Worm (Caenorhabditis elegans) whole organism, young adult: Measurements from ENCODE around the gene act-3.

Experiments used
- B0261.1 ChIP-seq: sonication (generic microtip); optimal IDR thresholded peaks from 2 replicates; lab custom pipeline; 2016; ENCODE audit warnings: mild to moderate bottlenecking, missing genetic modification characterization, moderate library complexity, missing compliant biosample characterization
- B0336.3 ChIP-seq: fragments of 200-800 bp; sonication (Bioruptor generic); IDR thresholded peaks from 2 replicates; pipeline ENCODE4 v1.3.6; 2022; ENCODE audit warnings: missing genetic modification characterization, missing compliant biosample characterization
- C06A6.2 ChIP-seq: fragments of 200-800 bp; sonication (Bioruptor generic); conservative IDR thresholded peaks from 2 replicates; pipeline ENCODE4 v1.3.6; 2022; ENCODE audit warnings: missing genetic modification characterization, missing compliant biosample characterization
- C17E4.6 ChIP-seq: fragments of 200-800 bp; sonication (Bioruptor generic); IDR thresholded peaks from 2 replicates; pipeline ENCODE4 v1.3.6; 2022; ENCODE audit warnings: missing genetic modification reagents, missing genetic modification characterization, missing compliant biosample characterization
- F22D6.2 ChIP-seq: sonication (generic microtip); optimal IDR thresholded peaks from 2 replicates; lab custom pipeline; 2016; ENCODE audit warnings: mild to moderate bottlenecking, missing genetic modification characterization, missing compliant biosample characterization
- F23B12.7 ChIP-seq: sonication (generic microtip); optimal IDR thresholded peaks from 2 replicates; lab custom pipeline; 2017; ENCODE audit warnings: missing genetic modification characterization, mild to moderate bottlenecking, missing compliant biosample characterization, antibody characterized with exemption, moderate library complexity; ENCODE audit not compliant: insufficient read depth
- F57A8.1 ChIP-seq: fragments of 200-800 bp; sonication (Bioruptor generic); optimal IDR thresholded peaks from 2 replicates; lab custom pipeline; 2018; ENCODE audit warnings: mild to moderate bottlenecking, missing genetic modification characterization, moderate library complexity, missing compliant biosample characterization
- F57C9.4 ChIP-seq: sonication (generic microtip); optimal IDR thresholded peaks from 2 replicates; lab custom pipeline; 2017; ENCODE audit warnings: mild to moderate bottlenecking, missing genetic modification characterization, missing compliant biosample characterization
- Y53F4B.3 ChIP-seq: fragments of 200-800 bp; sonication (Bioruptor generic); IDR thresholded peaks from 2 replicates; pipeline ENCODE4 v1.3.6; 2022; ENCODE audit warnings: missing genetic modification reagents, missing genetic modification characterization, missing compliant biosample characterization
- Y53G8AR.9 ChIP-seq: fragments of 200-800 bp; sonication (Bioruptor generic); conservative IDR thresholded peaks from 2 replicates; pipeline ENCODE4 v1.3.6; 2022; ENCODE audit warnings: missing genetic modification reagents, missing genetic modification characterization, missing compliant biosample characterization
- ZK185.1 ChIP-seq: sonication (generic microtip); optimal IDR thresholded peaks from 2 replicates; lab custom pipeline; 2016; ENCODE audit warnings: mild to moderate bottlenecking, missing genetic modification characterization, missing compliant biosample characterization; ENCODE audit not compliant: poor library complexity, severe bottlenecking
- akir-1 ChIP-seq: fragments of 200-800 bp; sonication (Bioruptor generic); optimal IDR thresholded peaks from 2 replicates; lab custom pipeline; 2018; ENCODE audit warnings: mild to moderate bottlenecking, missing genetic modification characterization, moderate library complexity, missing compliant biosample characterization
- ama-1 ChIP-seq, 3 experiments: fragments of 150-350 bp in 1 of 3; sonication (generic microtip) in 2 of 3; optimal IDR thresholded peaks; 2 replicates each; lab custom pipeline; 2014 to 2018; ENCODE audit warnings: missing biosample characterization in 2 of 3, missing genetic modification characterization in 2 of 3, missing genetic modification reagents in 2 of 3
- aptf-2 ChIP-seq: fragments of 200-800 bp; sonication (Bioruptor generic); conservative IDR thresholded peaks from 2 replicates; pipeline ENCODE4 v1.3.6; 2022; ENCODE audit warnings: missing genetic modification reagents, missing genetic modification characterization, missing compliant biosample characterization
- aptf-3 ChIP-seq: fragments of 200-800 bp; sonication (Bioruptor generic); IDR thresholded peaks from 2 replicates; pipeline ENCODE4 v1.3.6; 2022; ENCODE audit warnings: missing genetic modification characterization, missing compliant biosample characterization
- athp-1 ChIP-seq: sonication (generic microtip); optimal IDR thresholded peaks from 2 replicates; lab custom pipeline; 2017; ENCODE audit warnings: mild to moderate bottlenecking, missing genetic modification characterization, missing compliant biosample characterization
- attf-6 ChIP-seq: fragments of 200-800 bp; sonication (Bioruptor generic); IDR thresholded peaks from 2 replicates; pipeline ENCODE4 v1.3.6; 2022; ENCODE audit warnings: missing genetic modification reagents, missing genetic modification characterization, missing compliant biosample characterization
- bed-1 ChIP-seq: fragments of 200-800 bp; sonication (Bioruptor generic); IDR thresholded peaks from 2 replicates; pipeline ENCODE4 v1.3.6; 2022; ENCODE audit warnings: missing genetic modification reagents, missing genetic modification characterization, missing compliant biosample characterization
- ceh-100 ChIP-seq: fragments of 200-800 bp; sonication (Bioruptor generic); IDR thresholded peaks from 2 replicates; pipeline ENCODE4 v1.3.6; 2022; ENCODE audit warnings: missing genetic modification reagents, missing genetic modification characterization, missing compliant biosample characterization
- ceh-79 ChIP-seq: sonication (generic microtip); optimal IDR thresholded peaks from 2 replicates; lab custom pipeline; 2017; ENCODE audit warnings: mild to moderate bottlenecking, missing genetic modification characterization, missing compliant biosample characterization
- ceh-91 ChIP-seq: fragments of 200-800 bp; sonication (Bioruptor generic); IDR thresholded peaks from 2 replicates; pipeline ENCODE4 v1.3.6; 2022; ENCODE audit warnings: missing genetic modification reagents, missing genetic modification characterization, missing compliant biosample characterization
- chd-7 ChIP-seq: sonication (generic microtip); optimal IDR thresholded peaks from 2 replicates; lab custom pipeline; 2016; ENCODE audit warnings: mild to moderate bottlenecking, missing genetic modification characterization, moderate library complexity, missing compliant biosample characterization
- dpff-1 ChIP-seq: sonication (generic microtip); optimal IDR thresholded peaks from 2 replicates; lab custom pipeline; 2017; ENCODE audit warnings: mild to moderate bottlenecking, missing genetic modification characterization, missing compliant biosample characterization
- him-1 ChIP-seq: sonication (generic microtip); optimal IDR thresholded peaks from 2 replicates; lab custom pipeline; 2016; ENCODE audit warnings: missing genotype, missing genetic modification reagents, missing genetic modification characterization, missing compliant biosample characterization
- hsf-1 ChIP-seq: fragments of 200-800 bp; sonication (Bioruptor generic); IDR thresholded peaks from 2 replicates; pipeline ENCODE4 v1.3.6; 2022; ENCODE audit warnings: missing genetic modification reagents, missing genetic modification characterization, missing compliant biosample characterization
- let-526 ChIP-seq: fragments of 200-800 bp; sonication (Bioruptor generic); IDR thresholded peaks from 2 replicates; pipeline ENCODE4 v1.3.6; 2022; ENCODE audit warnings: missing genetic modification reagents, missing genetic modification characterization, missing compliant biosample characterization
- lin-26 ChIP-seq: fragments of 200-800 bp; sonication (Bioruptor generic); IDR thresholded peaks from 2 replicates; pipeline ENCODE4 v1.3.6; 2022; ENCODE audit warnings: missing genetic modification reagents, missing genetic modification characterization, missing compliant biosample characterization
- lin-54 ChIP-seq: fragments of 200-800 bp; sonication (Bioruptor generic); optimal IDR thresholded peaks from 2 replicates; lab custom pipeline; 2018; ENCODE audit warnings: mild to moderate bottlenecking, missing genetic modification characterization, missing compliant biosample characterization
- lir-1 ChIP-seq: fragments of 200-800 bp; sonication (Bioruptor generic); conservative IDR thresholded peaks from 2 replicates; pipeline ENCODE4 v1.3.6; 2022; ENCODE audit warnings: missing genetic modification reagents, missing genetic modification characterization, missing compliant biosample characterization
- lsl-1 ChIP-seq: fragments of 200-800 bp; sonication (Bioruptor generic); optimal IDR thresholded peaks from 2 replicates; lab custom pipeline; 2018; ENCODE audit warnings: mild to moderate bottlenecking, missing genetic modification characterization, moderate library complexity, missing compliant biosample characterization
- lsy-27 ChIP-seq: sonication (generic microtip); optimal IDR thresholded peaks from 2 replicates; lab custom pipeline; 2017; ENCODE audit warnings: missing genetic modification characterization, mild to moderate bottlenecking, missing compliant biosample characterization, antibody characterized with exemption, missing genotype, borderline replicate concordance; ENCODE audit not compliant: insufficient read depth
- madf-10 ChIP-seq: sonication (generic microtip); optimal IDR thresholded peaks from 2 replicates; lab custom pipeline; 2016; ENCODE audit warnings: mild to moderate bottlenecking, missing genetic modification characterization, missing compliant biosample characterization
- madf-6 ChIP-seq: fragments of 200-800 bp; sonication (Bioruptor generic); IDR thresholded peaks from 2 replicates; pipeline ENCODE4 v1.3.6; 2022; ENCODE audit warnings: missing genetic modification reagents, missing genetic modification characterization, missing compliant biosample characterization
- mcd-1 ChIP-seq: fragments of 200-800 bp; sonication (Bioruptor generic); IDR thresholded peaks from 2 replicates; pipeline ENCODE4 v1.3.6; 2022; ENCODE audit warnings: missing genetic modification reagents, missing genetic modification characterization, missing compliant biosample characterization
- mes-4 ChIP-seq: sonication (generic microtip); optimal IDR thresholded peaks from 2 replicates; lab custom pipeline; 2016; ENCODE audit warnings: missing genotype, missing genetic modification characterization, missing compliant biosample characterization
- nfya-2 ChIP-seq: fragments of 200-800 bp; sonication (Bioruptor generic); IDR thresholded peaks from 2 replicates; pipeline ENCODE4 v1.3.6; 2022; ENCODE audit warnings: missing genetic modification reagents, missing genetic modification characterization, missing compliant biosample characterization
- nhr-120 ChIP-seq: fragments of 200-800 bp; sonication (Bioruptor generic); IDR thresholded peaks from 2 replicates; pipeline ENCODE4 v1.3.6; 2022; ENCODE audit warnings: missing genetic modification characterization, missing compliant biosample characterization
- nhr-80 ChIP-seq: sonication (generic microtip); optimal IDR thresholded peaks from 2 replicates; lab custom pipeline; 2016; ENCODE audit warnings: missing genetic modification characterization, missing compliant biosample characterization
- nhr-90 ChIP-seq: sonication (generic microtip); optimal IDR thresholded peaks from 2 replicates; lab custom pipeline; 2016; ENCODE audit warnings: missing genotype, mild to moderate bottlenecking, missing genetic modification characterization, missing compliant biosample characterization
- rec-8 ChIP-seq, 2 experiments: sonication (generic microtip); optimal IDR thresholded peaks; 2 replicates each; lab custom pipeline; 2016; ENCODE audit warnings: mild to moderate bottlenecking in 2 of 2, missing genetic modification characterization in 2 of 2, missing genetic modification reagents in 2 of 2, missing genotype in 2 of 2, missing biosample characterization in 1 of 2, missing compliant biosample characterization in 1 of 2, moderate library complexity in 1 of 2
- rpc-1 ChIP-seq, 2 experiments: fragments of 150-350 bp in 1 of 2; sonication (generic microtip) in 1 of 2; optimal IDR thresholded peaks; 2 replicates each; lab custom pipeline; 2014 to 2018; ENCODE audit warnings: missing biosample characterization in 1 of 2, missing genetic modification characterization in 1 of 2, missing genetic modification reagents in 1 of 2, missing genotype in 1 of 2
- snpc-4 ChIP-seq, 5 experiments: fragments of 150-350 bp in 1 of 5; sonication (generic microtip) in 4 of 5; optimal IDR thresholded peaks; 2 replicates each; lab custom pipeline; 2014 to 2018; ENCODE audit warnings: missing genetic modification characterization in 5 of 5, missing biosample characterization in 3 of 5, antibody characterized with exemption in 2 of 5, mild to moderate bottlenecking in 2 of 5, missing compliant biosample characterization in 2 of 5, missing genotype in 2 of 5, moderate library complexity in 2 of 5, missing genetic modification reagents in 1 of 5
- sptf-2 ChIP-seq: fragments of 200-800 bp; sonication (Bioruptor generic); optimal IDR thresholded peaks from 2 replicates; lab custom pipeline; 2018; ENCODE audit warnings: mild to moderate bottlenecking, missing genetic modification characterization, missing compliant biosample characterization
- unc-130 ChIP-seq: sonication (generic microtip); optimal IDR thresholded peaks from 2 replicates; lab custom pipeline; 2016; ENCODE audit warnings: missing genetic modification reagents, missing genetic modification characterization, missing compliant biosample characterization
- unc-62 ChIP-seq: fragments of 150-350 bp; optimal IDR thresholded peaks from 2 replicates; lab custom pipeline; 2014; ENCODE audit warnings: missing biosample characterization, missing genetic modification reagents, missing genetic modification characterization
- ztf-25 ChIP-seq: fragments of 200-800 bp; sonication (Bioruptor generic); IDR thresholded peaks from 2 replicates; pipeline ENCODE4 v1.3.6; 2022; ENCODE audit warnings: missing genetic modification reagents, missing genetic modification characterization, missing compliant biosample characterization
- ztf-28 ChIP-seq: fragments of 200-800 bp; sonication (Bioruptor generic); IDR thresholded peaks from 2 replicates; pipeline ENCODE4 v1.3.6; 2022; ENCODE audit warnings: missing genetic modification reagents, missing genetic modification characterization, missing compliant biosample characterization

act-3 gene

ce11 chrV:11122466-11122865 lies 48.2 kb upstream of the act-3 start, which contains the start of gene mboa-2:
TSS of gene mboa-2 (minus strand) at chrV:11122493.
- no peak for TF ChIP-seq athp-1
- TF ChIP-seq ceh-79 (tag; lab: Kevin White, UChicago): no peak
- TF ChIP-seq bed-1 (GFP tag; lab: Robert Waterston, UW): no peak
- peak; percentile 38 for TF ChIP-seq nhr-80 (tag; lab: Kevin White, UChicago)
- TF ChIP-seq chd-7 (tag; lab: Kevin White, UChicago): no peak
- TF ChIP-seq dpff-1 (tag; lab: Kevin White, UChicago): peak; percentile 45
- no peak for TF ChIP-seq lsl-1 (GFP tag; lab: Kevin White, UChicago)
- no peak; the same call in 1 of the 2 replicates for TF ChIP-seq mcd-1
- no peak for TF ChIP-seq ztf-25 (GFP tag; lab: Robert Waterston, UW)
- 0 out of 2 replicates have a peak, but pooled peaks have one; percentile 45 for TF ChIP-seq nfya-2 (GFP tag; lab: Robert Waterston, UW)
- no peak for TF ChIP-seq lsy-27 (tag; lab: Kevin White, UChicago)
- TF ChIP-seq C17E4.6 (GFP tag; lab: Robert Waterston, UW): no peak
- peak; percentile 58; the same call in 1 of the 2 replicates for TF ChIP-seq attf-6 (GFP tag; lab: Robert Waterston, UW)
- no peak for TF ChIP-seq lir-1
- no peak for TF ChIP-seq ceh-91
- TF ChIP-seq ztf-28 (GFP tag; lab: Robert Waterston, UW): no peak
- TF ChIP-seq F22D6.2: no peak
- 0 out of 2 replicates have a peak, but pooled peaks have one; percentile 47 for TF ChIP-seq hsf-1
- TF ChIP-seq aptf-2 (GFP tag; lab: Robert Waterston, UW): no peak
- no peak for TF ChIP-seq unc-62
- peak; percentile 73 for TF ChIP-seq B0336.3 (GFP tag; lab: Robert Waterston, UW)
- TF ChIP-seq Y53G8AR.9: peak; percentile 72
- no peak for TF ChIP-seq sptf-2 (GFP tag; lab: Kevin White, UChicago)
- TF ChIP-seq ceh-100 (GFP tag; lab: Robert Waterston, UW): no peak
- no peak for TF ChIP-seq lin-26 (GFP tag; lab: Robert Waterston, UW)
- no peak for TF ChIP-seq F57A8.1
- no peak for TF ChIP-seq unc-130
- TF ChIP-seq lin-54 (GFP tag; lab: Kevin White, UChicago): peak; percentile 1
- no peak for TF ChIP-seq B0261.1 (tag; lab: Kevin White, UChicago)
- no peak for TF ChIP-seq F23B12.7 (tag; lab: Kevin White, UChicago)
- no peak for TF ChIP-seq ama-1 (optimal IDR thresholded peaks at IDR 0.05; lab: Kevin White, UChicago)
- peak in 1 of 2 experiments; percentile 48 for TF ChIP-seq ama-1 (GFP tag; optimal IDR thresholded peaks at IDR 0.05; lab: Kevin White, UChicago)
- no peak for TF ChIP-seq nhr-90 (tag; lab: Kevin White, UChicago)
- TF ChIP-seq mes-4 (tag; lab: Kevin White, UChicago): no peak
- TF ChIP-seq nhr-120 (GFP tag; lab: Robert Waterston, UW): no peak
- no peak for TF ChIP-seq F57C9.4 (tag; lab: Kevin White, UChicago)
- peak; percentile 5 for TF ChIP-seq ZK185.1 (tag; lab: Kevin White, UChicago)
- TF ChIP-seq him-1 (tag; lab: Kevin White, UChicago): no peak
- TF ChIP-seq rec-8 (tag; optimal IDR thresholded peaks at IDR 0.05; lab: Kevin White, UChicago): no peak
- TF ChIP-seq C06A6.2: no peak
- peak; percentile 20; the same call in 1 of the 2 replicates for TF ChIP-seq madf-6
- TF ChIP-seq Y53F4B.3 (GFP tag; lab: Robert Waterston, UW): no peak
- peak; percentile 9 for TF ChIP-seq madf-10
- TF ChIP-seq snpc-4 (GFP tag; optimal IDR thresholded peaks at IDR 0.05; lab: Kevin White, UChicago): no peak
- TF ChIP-seq snpc-4 (tag; optimal IDR thresholded peaks at IDR 0.05; lab: Kevin White, UChicago): peak in 2 of 4 experiments; percentile 49 to 63
- no peak for TF ChIP-seq akir-1 (GFP tag; lab: Kevin White, UChicago)
- TF ChIP-seq let-526 (GFP tag; lab: Robert Waterston, UW): no peak
- TF ChIP-seq aptf-3 (GFP tag; lab: Robert Waterston, UW): no peak
- no peak for TF ChIP-seq rpc-1 (optimal IDR thresholded peaks at IDR 0.05; lab: Kevin White, UChicago)
- no peak for TF ChIP-seq rpc-1 (tag; optimal IDR thresholded peaks at IDR 0.05; lab: Kevin White, UChicago)
